Worm (Caenorhabditis elegans) whole organism, L1 larva: ENCODE results near the gene Y6D1A.1.

ENCODE experiments used
- C04F5.9 ChIP-seq: sonication (generic microtip); optimal IDR thresholded peaks from 2 replicates; lab custom pipeline; 2016; ENCODE audit warnings: missing genetic modification characterization, missing compliant biosample characterization
- F16B12.6 ChIP-seq: fragments of 150-350 bp; optimal IDR thresholded peaks from 2 replicates; lab custom pipeline; 2014; ENCODE audit warnings: missing biosample characterization, missing genetic modification characterization
- alr-1 ChIP-seq: fragments of 200-800 bp; sonication (Bioruptor generic); optimal IDR thresholded peaks from 2 replicates; lab custom pipeline; 2018; ENCODE audit warnings: borderline replicate concordance, mild to moderate bottlenecking, missing genetic modification characterization, missing compliant biosample characterization
- aly-2 ChIP-seq: fragments of 150-350 bp; optimal IDR thresholded peaks from 2 replicates; lab custom pipeline; 2014; ENCODE audit warnings: missing biosample characterization, missing genetic modification characterization
- ama-1 ChIP-seq: fragments of 150-350 bp; optimal IDR thresholded peaks from 2 replicates; lab custom pipeline; 2014
- blmp-1 ChIP-seq: fragments of 150-350 bp; optimal IDR thresholded peaks from 2 replicates; lab custom pipeline; 2014; ENCODE audit warnings: missing biosample characterization, missing genetic modification characterization
- ceh-63 ChIP-seq: fragments of 200-800 bp; sonication (Bioruptor generic); optimal IDR thresholded peaks from 2 replicates; lab custom pipeline; 2018; ENCODE audit warnings: mild to moderate bottlenecking, missing genetic modification characterization, missing compliant biosample characterization
- ceh-8 ChIP-seq: fragments of 200-800 bp; sonication (Bioruptor generic); optimal IDR thresholded peaks from 2 replicates; lab custom pipeline; 2018; ENCODE audit warnings: mild to moderate bottlenecking, missing genetic modification characterization, moderate library complexity, missing compliant biosample characterization
- ces-1 ChIP-seq: fragments of 150-350 bp; optimal IDR thresholded peaks from 2 replicates; lab custom pipeline; 2014; ENCODE audit warnings: missing biosample characterization, missing genetic modification reagents, missing genetic modification characterization
- efl-3 ChIP-seq: fragments of 200-800 bp; sonication (Bioruptor generic); optimal IDR thresholded peaks from 2 replicates; lab custom pipeline; 2018; ENCODE audit warnings: mild to moderate bottlenecking, missing genetic modification characterization, missing compliant biosample characterization
- egl-27 ChIP-seq, 2 experiments: fragments of 150-350 bp in 1 of 2; sonication (generic microtip); optimal IDR thresholded peaks; 3 replicates each; lab custom pipeline; 2017 to 2018; ENCODE audit warnings: missing biosample characterization in 2 of 2, missing genetic modification characterization in 2 of 2, missing genetic modification reagents in 2 of 2
- elt-2 ChIP-seq: sonication (generic microtip); optimal IDR thresholded peaks from 2 replicates; lab custom pipeline; 2016; ENCODE audit warnings: missing genetic modification characterization, mild to moderate bottlenecking, inconsistent platforms, missing compliant biosample characterization, missing genetic modification reagents
- fkh-10 ChIP-seq: sonication (generic microtip); optimal IDR thresholded peaks from 2 replicates; lab custom pipeline; 2017; ENCODE audit warnings: missing biosample characterization, missing genetic modification reagents, missing genetic modification characterization
- fos-1 ChIP-seq: fragments of 150-350 bp; optimal IDR thresholded peaks from 2 replicates; lab custom pipeline; 2014; ENCODE audit warnings: missing biosample characterization, missing genetic modification characterization
- grh-1 ChIP-seq: fragments of 200-800 bp; sonication (Bioruptor generic); IDR thresholded peaks from 2 replicates; pipeline ENCODE4 v1.3.6; 2022; ENCODE audit warnings: missing genetic modification reagents, missing genetic modification characterization, missing compliant biosample characterization
- hlh-17 ChIP-seq: fragments of 200-800 bp; sonication (Bioruptor generic); optimal IDR thresholded peaks from 2 replicates; lab custom pipeline; 2018; ENCODE audit warnings: missing genetic modification characterization, mild to moderate bottlenecking, missing compliant biosample characterization, moderate library complexity, borderline replicate concordance
- hlh-4 ChIP-seq: sonication (generic microtip); optimal IDR thresholded peaks from 2 replicates; lab custom pipeline; 2016; ENCODE audit warnings: mild to moderate bottlenecking, missing genetic modification characterization, missing compliant biosample characterization
- hpl-2 ChIP-seq: fragments of 150-350 bp; optimal IDR thresholded peaks from 2 replicates; lab custom pipeline; 2014; ENCODE audit warnings: missing biosample characterization, missing genetic modification reagents, missing genetic modification characterization
- irx-1 ChIP-seq: sonication (generic microtip); optimal IDR thresholded peaks from 2 replicates; lab custom pipeline; 2016; ENCODE audit warnings: missing genetic modification characterization, missing compliant biosample characterization
- isw-1 ChIP-seq: fragments of 200-800 bp; sonication (Bioruptor generic); IDR thresholded peaks from 2 replicates; pipeline ENCODE4 v1.3.6; 2022; ENCODE audit warnings: missing genetic modification characterization, missing compliant biosample characterization
- jun-1 ChIP-seq: fragments of 150-350 bp; optimal IDR thresholded peaks from 2 replicates; lab custom pipeline; 2014; ENCODE audit warnings: missing biosample characterization, missing genetic modification reagents, missing genetic modification characterization
- lin-13 ChIP-seq: fragments of 150-350 bp; optimal IDR thresholded peaks from 2 replicates; lab custom pipeline; 2014; ENCODE audit warnings: missing biosample characterization, missing genetic modification reagents, missing genetic modification characterization
- lin-14 ChIP-seq: fragments of 200-800 bp; sonication (Bioruptor generic); optimal IDR thresholded peaks from 2 replicates; lab custom pipeline; 2018; ENCODE audit warnings: mild to moderate bottlenecking, missing genetic modification characterization, moderate library complexity, missing compliant biosample characterization
- lin-35 ChIP-seq, 2 experiments: fragments of 150-350 bp; optimal IDR thresholded peaks; 2 replicates each; lab custom pipeline; 2014; ENCODE audit warnings: missing biosample characterization in 2 of 2, missing genetic modification characterization in 2 of 2, missing genetic modification reagents in 2 of 2
- lir-3 ChIP-seq: sonication (generic microtip); optimal IDR thresholded peaks from 2 replicates; lab custom pipeline; 2016; ENCODE audit warnings: mild to moderate bottlenecking, missing genetic modification characterization, moderate library complexity, missing compliant biosample characterization; ENCODE audit not compliant: poor library complexity
- mab-9 ChIP-seq: fragments of 200-800 bp; sonication (Bioruptor generic); IDR thresholded peaks from 2 replicates; pipeline ENCODE4 v1.3.6; 2022; ENCODE audit warnings: missing genetic modification reagents, missing genetic modification characterization, missing compliant biosample characterization
- mef-2 ChIP-seq: fragments of 150-350 bp; optimal IDR thresholded peaks from 2 replicates; lab custom pipeline; 2014; ENCODE audit warnings: missing biosample characterization, missing genetic modification characterization
- mep-1 ChIP-seq: fragments of 150-350 bp; optimal IDR thresholded peaks from 2 replicates; lab custom pipeline; 2014; ENCODE audit warnings: missing biosample characterization, missing genetic modification characterization
- nhr-11 ChIP-seq: fragments of 150-350 bp; optimal IDR thresholded peaks from 2 replicates; lab custom pipeline; 2014; ENCODE audit warnings: missing biosample characterization, missing genetic modification characterization
- nhr-19 ChIP-seq: fragments of 200-800 bp; sonication (Bioruptor generic); conservative IDR thresholded peaks from 2 replicates; pipeline ENCODE4 v1.3.6; 2022; ENCODE audit warnings: missing genetic modification characterization, missing compliant biosample characterization
- nhr-77 ChIP-seq: fragments of 150-350 bp; optimal IDR thresholded peaks from 2 replicates; lab custom pipeline; 2014; ENCODE audit warnings: missing biosample characterization, missing genetic modification characterization
- nhr-84 ChIP-seq: sonication (generic microtip); optimal IDR thresholded peaks from 2 replicates; lab custom pipeline; 2017; ENCODE audit warnings: missing biosample characterization, missing genetic modification characterization
- nhr-85 ChIP-seq: sonication (generic microtip); peaks from one replicate; lab custom pipeline; 2016; ENCODE audit warnings: missing genetic modification characterization, inconsistent platforms, missing compliant biosample characterization
- nhr-90 ChIP-seq: sonication (generic microtip); optimal IDR thresholded peaks from 2 replicates; lab custom pipeline; 2016; ENCODE audit warnings: mild to moderate bottlenecking, missing genetic modification characterization, missing compliant biosample characterization; ENCODE audit not compliant: poor library complexity
- pax-3 ChIP-seq: fragments of 200-800 bp; sonication (Bioruptor generic); optimal IDR thresholded peaks from 2 replicates; lab custom pipeline; 2018; ENCODE audit warnings: mild to moderate bottlenecking, missing genetic modification characterization, moderate library complexity, missing compliant biosample characterization
- skn-1 ChIP-seq: fragments of 150-350 bp; optimal IDR thresholded peaks from 2 replicates; lab custom pipeline; 2014; ENCODE audit warnings: missing biosample characterization, missing genetic modification characterization
- snpc-4 ChIP-seq: fragments of 150-350 bp; optimal IDR thresholded peaks from 2 replicates; lab custom pipeline; 2014; ENCODE audit warnings: missing biosample characterization, missing genetic modification characterization
- sox-4 ChIP-seq: sonication (generic microtip); optimal IDR thresholded peaks from 2 replicates; lab custom pipeline; 2016; ENCODE audit warnings: missing genetic modification characterization, missing compliant biosample characterization
- sup-37 ChIP-seq: fragments of 200-800 bp; sonication (Bioruptor generic); optimal IDR thresholded peaks from 2 replicates; lab custom pipeline; 2018; ENCODE audit warnings: mild to moderate bottlenecking, missing genetic modification characterization, missing compliant biosample characterization
- tbx-2 ChIP-seq: sonication (generic microtip); optimal IDR thresholded peaks from 2 replicates; lab custom pipeline; 2016; ENCODE audit warnings: missing genetic modification characterization, missing compliant biosample characterization
- unc-30 ChIP-seq: sonication (generic microtip); optimal IDR thresholded peaks from 2 replicates; lab custom pipeline; 2017; ENCODE audit warnings: missing biosample characterization, missing genetic modification characterization
- unc-62 ChIP-seq: fragments of 150-350 bp; optimal IDR thresholded peaks from 2 replicates; lab custom pipeline; 2014; ENCODE audit warnings: missing biosample characterization, missing genetic modification reagents, missing genetic modification characterization
- unc-98 ChIP-seq: fragments of 200-800 bp; sonication (Bioruptor generic); IDR thresholded peaks from 2 replicates; pipeline ENCODE4 v1.3.6; 2022; ENCODE audit warnings: missing genetic modification characterization, missing compliant biosample characterization
- vab-15 ChIP-seq: sonication (generic microtip); optimal IDR thresholded peaks from 2 replicates; lab custom pipeline; 2017; ENCODE audit warnings: missing genotype, mild to moderate bottlenecking, missing genetic modification characterization, missing compliant biosample characterization
- xbp-1 ChIP-seq: sonication (generic microtip); optimal IDR thresholded peaks from 2 replicates; lab custom pipeline; 2016; ENCODE audit warnings: missing genetic modification characterization, missing compliant biosample characterization
- zip-4 ChIP-seq: fragments of 200-800 bp; sonication (Bioruptor generic); optimal IDR thresholded peaks from 2 replicates; lab custom pipeline; 2018; ENCODE audit warnings: mild to moderate bottlenecking, missing genetic modification characterization, moderate library complexity, missing compliant biosample characterization
- ztf-11 ChIP-seq, 2 experiments: sonication (generic microtip); optimal IDR thresholded peaks; 2 replicates each; lab custom pipeline; 2016 to 2017; ENCODE audit warnings: missing genetic modification characterization in 2 of 2, missing biosample characterization in 1 of 2, missing compliant biosample characterization in 1 of 2
- ztf-4 ChIP-seq: fragments of 150-350 bp; optimal IDR thresholded peaks from 2 replicates; lab custom pipeline; 2014; ENCODE audit warnings: missing biosample characterization, missing genetic modification characterization

Y6D1A.1 gene

DNA sequence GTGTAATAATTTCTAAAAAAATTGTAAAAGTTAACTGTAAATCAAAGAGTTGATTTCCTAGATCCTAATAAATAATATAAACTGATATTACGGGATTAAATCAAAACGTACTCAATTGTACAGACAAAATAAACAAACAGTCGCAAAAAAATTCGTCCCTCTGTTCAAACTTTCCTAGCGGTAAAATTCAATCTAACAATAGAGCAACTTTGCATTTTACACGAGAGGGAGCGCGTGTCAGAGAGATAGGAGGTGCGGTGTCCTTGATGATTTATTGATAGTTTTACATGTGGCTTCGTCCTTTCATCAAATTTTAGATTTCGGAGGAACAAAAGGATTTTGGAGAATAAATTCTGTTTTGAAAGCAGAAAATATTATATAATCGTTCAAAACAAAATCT lies 7.2 kb upstream of the Y6D1A.1 start (continued):
- TF ChIP-seq ama-1 (lab: Kevin White, UChicago) = no peak
- no peak for TF ChIP-seq mab-9 (GFP tag; lab: Robert Waterston, UW)
- no peak for TF ChIP-seq nhr-84 (tag; lab: Kevin White, UChicago)
- TF ChIP-seq nhr-19 = no peak
- TF ChIP-seq F16B12.6 (tag; lab: Kevin White, UChicago) = no peak
- no peak for TF ChIP-seq sup-37 (GFP tag; lab: Kevin White, UChicago)
- no peak for TF ChIP-seq fos-1 (tag; lab: Kevin White, UChicago)
- TF ChIP-seq snpc-4 (tag; lab: Kevin White, UChicago) = no peak
- TF ChIP-seq nhr-77 (tag; lab: Kevin White, UChicago) = no peak
- TF ChIP-seq ceh-8 = no peak
- no peak for TF ChIP-seq skn-1 (tag; lab: Kevin White, UChicago)
- TF ChIP-seq efl-3 (GFP tag; lab: Kevin White, UChicago) = no peak
- TF ChIP-seq pax-3 (tag; lab: Kevin White, UChicago) = no peak
- peak; percentile 34 for TF ChIP-seq mep-1 (tag; lab: Kevin White, UChicago)
- no peak for TF ChIP-seq ceh-63 (GFP tag; lab: Kevin White, UChicago)
- no peak for TF ChIP-seq nhr-11
- TF ChIP-seq tbx-2 (tag; lab: Kevin White, UChicago) = no peak
- TF ChIP-seq lir-3 = no peak
- no peak for TF ChIP-seq grh-1 (GFP tag; lab: Robert Waterston, UW)
- TF ChIP-seq hlh-17 = no peak
- TF ChIP-seq lin-35 (GFP tag; optimal IDR thresholded peaks at IDR 0.05; lab: Kevin White, UChicago) = peak; percentile 27 to 84
- TF ChIP-seq ztf-11 (tag; optimal IDR thresholded peaks at IDR 0.05; lab: Kevin White, UChicago) = no peak
- no peak for TF ChIP-seq zip-4 (GFP tag; lab: Kevin White, UChicago)
- peak; percentile 67 for TF ChIP-seq lin-14 (GFP tag; lab: Kevin White, UChicago)
- no peak for TF ChIP-seq aly-2
- no peak for TF ChIP-seq alr-1 (tag; lab: Kevin White, UChicago)
- no peak for TF ChIP-seq hpl-2 (GFP tag; lab: Kevin White, UChicago)
- no peak for TF ChIP-seq unc-98
- TF ChIP-seq xbp-1 (tag; lab: Kevin White, UChicago) = no peak
- TF ChIP-seq vab-15 (tag; lab: Kevin White, UChicago) = no peak
- TF ChIP-seq ztf-4 = no peak
- TF ChIP-seq nhr-85 = peak; percentile 45
- peak; percentile 64 for TF ChIP-seq blmp-1 (tag; lab: Kevin White, UChicago)
- no peak for TF ChIP-seq lin-13 (GFP tag; lab: Kevin White, UChicago)
- no peak for TF ChIP-seq C04F5.9 (tag; lab: Kevin White, UChicago)
- no peak for TF ChIP-seq ces-1 (GFP tag; lab: Kevin White, UChicago)
- no peak for TF ChIP-seq isw-1 (GFP tag; lab: Robert Waterston, UW)
- no peak for TF ChIP-seq mef-2 (tag; lab: Kevin White, UChicago)
- no peak for TF ChIP-seq hlh-4 (tag; lab: Kevin White, UChicago)
- TF ChIP-seq fkh-10 = no peak
- no peak for TF ChIP-seq sox-4 (tag; lab: Kevin White, UChicago)
- no peak for TF ChIP-seq elt-2 (tag; lab: Kevin White, UChicago)
- no peak for TF ChIP-seq jun-1 (tag; lab: Kevin White, UChicago)

DNA sequence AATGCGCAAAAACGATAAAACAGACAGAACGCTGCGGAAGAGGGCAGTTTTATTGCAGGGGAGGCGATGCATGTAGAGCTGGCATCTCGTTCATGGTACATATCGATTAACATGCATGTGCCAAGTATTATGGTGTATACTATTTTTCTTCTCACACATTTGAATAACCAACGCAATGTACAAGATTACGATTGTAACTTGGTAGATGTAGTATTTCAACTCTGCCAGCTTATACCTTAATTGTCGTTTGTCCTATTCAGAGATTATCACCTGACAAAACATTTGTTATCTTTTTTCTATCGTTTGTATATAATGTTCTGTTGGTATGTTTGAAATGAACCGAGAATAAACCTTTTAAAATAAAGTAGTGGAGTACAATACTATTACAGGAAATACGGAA lies 6.5 kb upstream of the Y6D1A.1 start, which contains the start of gene pes-5:
Gene pes-5 (minus strand): TSS at position 101 of the 400 bp plus-strand sequence.
- no peak for TF ChIP-seq nhr-90 (tag; lab: Kevin White, UChicago)
- no peak for TF ChIP-seq egl-27 (tag; optimal IDR thresholded peaks at IDR 0.05; lab: Kevin White, UChicago)
- TF ChIP-seq snpc-4 (tag; lab: Kevin White, UChicago) = no peak
- no peak for TF ChIP-seq blmp-1 (tag; lab: Kevin White, UChicago)
- no peak for TF ChIP-seq hlh-4 (tag; lab: Kevin White, UChicago)
- no peak for TF ChIP-seq irx-1 (tag; lab: Kevin White, UChicago)
- TF ChIP-seq skn-1 (tag; lab: Kevin White, UChicago) = no peak
- no peak for TF ChIP-seq unc-30
- no peak for TF ChIP-seq unc-62 (GFP tag; lab: Kevin White, UChicago)
- TF ChIP-seq sup-37 (GFP tag; lab: Kevin White, UChicago) = no peak
- no peak for TF ChIP-seq aly-2
